Worm (Caenorhabditis elegans) whole organism, L4 larva: ENCODE measurements around the gene kin-9.

Experiments
- R02D3.7 ChIP-seq: fragments of 150-350 bp; sonication (generic microtip); optimal IDR thresholded peaks from 3 replicates; lab custom pipeline; 2014; ENCODE audit warnings: missing biosample characterization, missing genetic modification characterization
- ZK546.5 ChIP-seq, 2 experiments: sonication (generic microtip); optimal IDR thresholded peaks; 2 replicates each; lab custom pipeline; 2017; ENCODE audit warnings: missing biosample characterization in 2 of 2, missing genetic modification characterization in 2 of 2
- aha-1 ChIP-seq: fragments of 150-350 bp; peaks from one replicate; lab custom pipeline; 2014; ENCODE audit warnings: missing biosample characterization, missing genetic modification characterization
- attf-4 ChIP-seq: sonication (generic microtip); optimal IDR thresholded peaks from 3 replicates; lab custom pipeline; 2017; ENCODE audit warnings: missing biosample characterization, missing genetic modification characterization
- hlh-11 ChIP-seq: fragments of 200-800 bp; sonication (Bioruptor generic); optimal IDR thresholded peaks from 2 replicates; lab custom pipeline; 2018; ENCODE audit warnings: mild to moderate bottlenecking, missing genetic modification characterization, missing compliant biosample characterization
- mdl-1 ChIP-seq, 2 experiments: fragments of 150-350 bp in 1 of 2; sonication (generic microtip) in 1 of 2; optimal IDR thresholded peaks; 2 replicates each; lab custom pipeline; 2014 to 2017; ENCODE audit warnings: missing biosample characterization in 2 of 2, missing genetic modification characterization in 2 of 2
- mxl-3 ChIP-seq: fragments of 200-800 bp; sonication (Bioruptor generic); optimal IDR thresholded peaks from 2 replicates; lab custom pipeline; 2018; ENCODE audit warnings: mild to moderate bottlenecking, missing genetic modification characterization, missing compliant biosample characterization
- nhr-10 ChIP-seq: fragments of 150-350 bp; optimal IDR thresholded peaks from 2 replicates; lab custom pipeline; 2014; ENCODE audit warnings: missing biosample characterization, missing genetic modification characterization
- nhr-28 ChIP-seq: fragments of 150-350 bp; optimal IDR thresholded peaks from 2 replicates; lab custom pipeline; 2014; ENCODE audit warnings: missing biosample characterization, missing genetic modification characterization
- nhr-42 ChIP-seq: fragments of 200-800 bp; sonication (Bioruptor generic); IDR thresholded peaks from 2 replicates; pipeline ENCODE4 v1.3.6; 2022; ENCODE audit warnings: missing genetic modification characterization, missing compliant biosample characterization
- nhr-48 ChIP-seq: sonication (generic microtip); optimal IDR thresholded peaks from 2 replicates; lab custom pipeline; 2016; ENCODE audit warnings: mild to moderate bottlenecking, missing genetic modification characterization, missing compliant biosample characterization
- zfp-2 ChIP-seq: sonication (generic microtip); optimal IDR thresholded peaks from 2 replicates; lab custom pipeline; 2016; ENCODE audit warnings: mild to moderate bottlenecking, missing genetic modification characterization, missing compliant biosample characterization
- zip-11 ChIP-seq: fragments of 200-800 bp; sonication (Bioruptor generic); IDR thresholded peaks from 2 replicates; pipeline ENCODE4 v1.3.6; 2022; ENCODE audit warnings: missing genetic modification characterization, missing compliant biosample characterization

Gene kin-9

DNA sequence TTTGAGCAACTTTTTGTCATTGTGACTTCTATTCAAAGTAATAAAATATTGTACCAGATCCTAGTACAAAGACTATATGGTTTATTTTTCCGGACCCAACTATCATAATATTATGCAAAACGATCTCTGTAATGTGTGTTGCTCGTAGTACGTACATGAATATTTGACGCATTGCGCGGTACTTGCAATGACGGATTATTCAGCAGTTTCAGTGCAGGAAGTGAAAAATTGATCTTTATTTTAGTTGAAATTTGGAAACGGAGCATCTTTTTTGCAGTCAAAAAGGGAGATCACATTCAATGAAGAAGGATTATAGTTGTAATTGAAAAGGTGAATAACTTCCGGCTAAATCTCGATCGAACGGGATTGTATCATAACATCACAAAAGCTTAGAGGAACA lies 51.5 kb downstream of the kin-9 start:
- TF ChIP-seq nhr-42 (GFP tag; lab: Robert Waterston, UW) (no peak), aha-1 (tag; lab: Kevin White, UChicago) (peak; percentile 92)
- TF ChIP-seq, all 104 proteins: peak for 1

DNA sequence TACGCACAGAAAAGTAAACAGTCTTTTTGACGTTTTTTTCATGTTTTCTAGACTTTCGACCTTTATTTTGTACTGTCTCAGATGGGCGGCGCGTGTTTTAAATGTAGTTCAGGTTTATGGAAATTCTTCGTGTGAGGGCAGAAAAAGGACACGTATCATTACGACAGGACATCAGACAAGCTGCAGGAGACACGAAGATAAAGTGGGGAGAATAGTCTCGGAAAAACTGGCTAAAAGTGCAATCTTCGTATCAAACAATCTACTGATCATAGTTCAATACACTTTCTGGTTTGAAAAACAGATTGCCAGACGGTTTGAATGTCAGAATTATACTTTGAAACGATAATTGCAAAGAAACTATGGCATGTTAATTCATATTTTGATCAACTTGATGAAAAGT lies 52.9 kb downstream of the kin-9 start:
- peak in 1 of 2 experiments; percentile 52 for TF ChIP-seq mdl-1 (tag; optimal IDR thresholded peaks at IDR 0.05; lab: Kevin White, UChicago)
- TF ChIP-seq zfp-2 (tag; lab: Kevin White, UChicago) = no peak
- peak; percentile 62 for TF ChIP-seq nhr-48
- TF ChIP-seq ZK546.5 (tag; optimal IDR thresholded peaks at IDR 0.05; lab: Kevin White, UChicago) = no peak
- no peak for TF ChIP-seq R02D3.7 (tag; lab: Kevin White, UChicago)
- TF ChIP-seq hlh-11 (tag; lab: Kevin White, UChicago) = no peak
- TF ChIP-seq nhr-28 = peak; percentile 52
- peak; percentile 33 for TF ChIP-seq mxl-3
- no peak for TF ChIP-seq attf-4 (tag; lab: Kevin White, UChicago)
- no peak for TF ChIP-seq zip-11 (GFP tag; lab: Robert Waterston, UW)
- no peak for TF ChIP-seq nhr-10 (tag; lab: Kevin White, UChicago)
